Worm (Caenorhabditis elegans): ENCODE data around the gene C05D9.9.

ce11 chrX:1167234-1167633 is 43.2 kb upstream of the C05D9.9 start:
- TF ChIP-seq pag-3 (tag; optimal IDR thresholded peaks at IDR 0.05; ENCODE audit: borderline replicate concordance, insufficient read depth) (no peak), fos-1 (tag; optimal IDR thresholded peaks at IDR 0.05) (no peak)
